Fruit fly (Drosophila melanogaster) whole organism, embryonic: Measurements from ENCODE around the gene CG14383.

Experiments
- BEAF-32 ChIP-seq: fragments of 200-800 bp; sonication (Bioruptor generic); optimal IDR thresholded peaks from 3 replicates; lab custom pipeline; 2017; ENCODE audit warnings: missing biosample characterization, missing genetic modification characterization, mild to moderate bottlenecking, moderate library complexity, missing genetic modification reagents
- Bgb ChIP-seq: fragments of 200-800 bp; sonication (Bioruptor generic); IDR thresholded peaks from 2 replicates; pipeline ENCODE4 v1.3.6; 2022; ENCODE audit warnings: missing biosample characterization, missing genetic modification characterization; ENCODE audit not compliant: partially characterized antibody
- CG10147 ChIP-seq: fragments of 200-800 bp; sonication (Bioruptor generic); optimal IDR thresholded peaks from 2 replicates; lab custom pipeline; 2019; ENCODE audit warnings: missing biosample characterization, mild to moderate bottlenecking, missing genetic modification characterization, moderate library complexity
- CG10267 ChIP-seq: fragments of 200-800 bp; sonication (Bioruptor generic); optimal IDR thresholded peaks from 2 replicates; lab custom pipeline; 2018; ENCODE audit warnings: missing biosample characterization, mild to moderate bottlenecking, missing genetic modification characterization, moderate library complexity
- CG10654 ChIP-seq: fragments of 200-800 bp; sonication (Bioruptor generic); optimal IDR thresholded peaks from 2 replicates; lab custom pipeline; 2016; ENCODE audit warnings: missing biosample characterization, missing genetic modification characterization
- CG11456 ChIP-seq: fragments of 200-800 bp; sonication (Bioruptor generic); IDR thresholded peaks from 3 replicates; pipeline ENCODE4 v1.3.6; 2022; ENCODE audit warnings: missing biosample characterization, missing genetic modification characterization
- CG12236 ChIP-seq: fragments of 200-800 bp; sonication (Bioruptor generic); optimal IDR thresholded peaks from 2 replicates; lab custom pipeline; 2016; ENCODE audit warnings: missing biosample characterization, missing genetic modification characterization
- CG17612 ChIP-seq: fragments of 200-800 bp; sonication (Bioruptor generic); IDR thresholded peaks from 2 replicates; pipeline ENCODE4 v1.3.6; 2022; ENCODE audit warnings: missing biosample characterization, missing genetic modification characterization
- CG2199 ChIP-seq: fragments of 200-800 bp; sonication (Bioruptor generic); IDR thresholded peaks from 3 replicates; pipeline ENCODE4 v1.3.6; 2022; ENCODE audit warnings: missing biosample characterization, missing genetic modification characterization
- CG34224 ChIP-seq: fragments of 200-800 bp; sonication (Bioruptor generic); IDR thresholded peaks from 3 replicates; pipeline ENCODE4 v1.3.6; 2022; ENCODE audit warnings: missing biosample characterization, missing genetic modification characterization; ENCODE audit not compliant: partially characterized antibody
- CG34376 ChIP-seq: fragments of 200-800 bp; sonication (Bioruptor generic); optimal IDR thresholded peaks from 2 replicates; lab custom pipeline; 2018; ENCODE audit warnings: missing biosample characterization, mild to moderate bottlenecking, missing genetic modification characterization
- CG3995 ChIP-seq: fragments of 200-800 bp; sonication (Bioruptor generic); optimal IDR thresholded peaks from 3 replicates; lab custom pipeline; 2016; ENCODE audit warnings: missing biosample characterization, missing genetic modification characterization
- CG4617 ChIP-seq: fragments of 200-800 bp; sonication (Bioruptor generic); optimal IDR thresholded peaks from 3 replicates; lab custom pipeline; 2016; ENCODE audit warnings: missing biosample characterization, missing genetic modification characterization, borderline replicate concordance
- CG7963 ChIP-seq: fragments of 200-800 bp; sonication (Bioruptor generic); IDR thresholded peaks from 3 replicates; pipeline ENCODE4 v1.3.6; 2022; ENCODE audit warnings: missing biosample characterization, missing genetic modification characterization; ENCODE audit not compliant: partially characterized antibody
- CG9437 ChIP-seq: fragments of 200-800 bp; sonication (Bioruptor generic); optimal IDR thresholded peaks from 2 replicates; lab custom pipeline; 2018; ENCODE audit warnings: missing biosample characterization, mild to moderate bottlenecking, missing genetic modification characterization
- CHES-1-like ChIP-seq: fragments of 200-800 bp; sonication (Bioruptor generic); optimal IDR thresholded peaks from 2 replicates; lab custom pipeline; 2016; ENCODE audit warnings: missing biosample characterization, missing genetic modification characterization
- Dp ChIP-seq: fragments of 200-800 bp; sonication (Bioruptor generic); optimal IDR thresholded peaks from 2 replicates; lab custom pipeline; 2018; ENCODE audit warnings: missing biosample characterization, mild to moderate bottlenecking, missing genetic modification characterization, moderate library complexity
- Elba2 ChIP-seq: fragments of 200-800 bp; sonication (Bioruptor generic); optimal IDR thresholded peaks from 3 replicates; lab custom pipeline; 2016; ENCODE audit warnings: missing biosample characterization, missing genetic modification characterization
- Side ChIP-seq: fragments of 200-800 bp; sonication (Bioruptor generic); optimal IDR thresholded peaks from 2 replicates; lab custom pipeline; 2016; ENCODE audit warnings: missing biosample characterization, missing genetic modification characterization
- Sry-δ ChIP-seq: fragments of 200-800 bp; sonication (Bioruptor generic); optimal IDR thresholded peaks from 2 replicates; lab custom pipeline; 2016; ENCODE audit warnings: missing biosample characterization, missing genetic modification characterization
- bbx ChIP-seq: fragments of 200-800 bp; sonication (Bioruptor generic); IDR thresholded peaks from 2 replicates; pipeline ENCODE4 v1.3.6; 2022; ENCODE audit warnings: missing biosample characterization, missing genetic modification characterization; ENCODE audit not compliant: partially characterized antibody
- chn ChIP-seq: fragments of 200-800 bp; sonication (Bioruptor generic); optimal IDR thresholded peaks from 2 replicates; lab custom pipeline; 2016; ENCODE audit warnings: missing biosample characterization, missing genetic modification characterization
- croc ChIP-seq: fragments of 200-800 bp; sonication (Bioruptor generic); conservative IDR thresholded peaks from 3 replicates; pipeline ENCODE4 v1.3.6; 2022; ENCODE audit warnings: missing biosample characterization, missing genetic modification characterization
- crp ChIP-seq, 2 experiments: fragments of 200-800 bp; sonication (Bioruptor generic); optimal IDR thresholded peaks; 2 replicates in 1 of 2; 3 replicates in 1 of 2; lab custom pipeline; 2017; ENCODE audit warnings: missing biosample characterization in 2 of 2, missing genetic modification characterization in 2 of 2, mild to moderate bottlenecking in 1 of 2, moderate library complexity in 1 of 2
- cwo ChIP-seq: fragments of 200-800 bp; sonication (Bioruptor generic); optimal IDR thresholded peaks from 3 replicates; lab custom pipeline; 2017; ENCODE audit warnings: missing biosample characterization, missing genetic modification characterization, mild to moderate bottlenecking, moderate library complexity, missing genetic modification reagents
- gfzf ChIP-seq: fragments of 200-800 bp; sonication (Bioruptor generic); optimal IDR thresholded peaks from 2 replicates; lab custom pipeline; 2016; ENCODE audit warnings: missing biosample characterization, mild to moderate bottlenecking, missing genetic modification characterization, moderate library complexity
- gro ChIP-seq: fragments of 200-800 bp; sonication (Bioruptor generic); optimal IDR thresholded peaks from 2 replicates; lab custom pipeline; 2016; ENCODE audit warnings: missing biosample characterization, missing genetic modification characterization
- hbn ChIP-seq: fragments of 200-800 bp; sonication (Bioruptor generic); IDR thresholded peaks from 2 replicates; pipeline ENCODE4 v1.3.6; 2022; ENCODE audit warnings: missing biosample characterization, missing genetic modification characterization; ENCODE audit not compliant: partially characterized antibody
- her ChIP-seq: fragments of 200-800 bp; sonication (Bioruptor generic); optimal IDR thresholded peaks from 2 replicates; lab custom pipeline; 2016; ENCODE audit warnings: missing biosample characterization, missing genetic modification characterization
- hkb ChIP-seq, 2 experiments: fragments of 200-800 bp in 1 of 2; fragments of >200 bp in 1 of 2; sonication (Bioruptor generic) in 1 of 2; IDR thresholded peaks in 1 of 2; optimal IDR thresholded peaks in 1 of 2; 2 replicates each; pipeline versions ENCODE4 v1.3.6 to Lab custom; 2017 to 2022; ENCODE audit warnings: missing biosample characterization in 1 of 2, missing genetic modification characterization in 1 of 2
- hth ChIP-seq: fragments of >200 bp; optimal IDR thresholded peaks from 2 replicates; lab custom pipeline; 2017; ENCODE audit warnings: inconsistent platforms
- mld ChIP-seq: fragments of 200-800 bp; sonication (Bioruptor generic); IDR thresholded peaks from 3 replicates; pipeline ENCODE4 v1.3.6; 2022; ENCODE audit warnings: missing biosample characterization, missing genetic modification characterization; ENCODE audit not compliant: partially characterized antibody
- pzg ChIP-seq: fragments of 200-800 bp; sonication (Bioruptor generic); optimal IDR thresholded peaks from 3 replicates; lab custom pipeline; 2018; ENCODE audit warnings: missing biosample characterization, mild to moderate bottlenecking, missing genetic modification characterization, moderate library complexity
- sc ChIP-seq, 3 experiments: fragments of >200 bp in 2 of 3; fragments of 200-800 bp in 1 of 3; sonication (Bioruptor generic) in 1 of 3; optimal IDR thresholded peaks; 2 replicates in 2 of 3; 3 replicates in 1 of 3; lab custom pipeline; 2017; ENCODE audit warnings: mild to moderate bottlenecking in 1 of 3, missing biosample characterization in 1 of 3, missing genetic modification characterization in 1 of 3, missing genetic modification reagents in 1 of 3
- sug ChIP-seq: fragments of 200-800 bp; optimal IDR thresholded peaks from 2 replicates; lab custom pipeline; 2019; ENCODE audit warnings: missing biosample characterization, mild to moderate bottlenecking, missing genetic modification characterization, moderate library complexity
- tna ChIP-seq: fragments of 200-800 bp; sonication (Bioruptor generic); IDR thresholded peaks from 2 replicates; pipeline ENCODE4 v1.3.6; 2022; ENCODE audit warnings: missing biosample characterization, missing genetic modification characterization; ENCODE audit not compliant: partially characterized antibody
- vfl ChIP-seq: fragments of 200-800 bp; sonication (Bioruptor generic); optimal IDR thresholded peaks from 2 replicates; lab custom pipeline; 2016; ENCODE audit warnings: missing biosample characterization, missing genetic modification characterization
- zen2 ChIP-seq: fragments of 200-800 bp; sonication (Bioruptor generic); IDR thresholded peaks from 3 replicates; pipeline ENCODE4 v1.3.6; 2022; ENCODE audit warnings: missing biosample characterization, missing genetic modification characterization; ENCODE audit not compliant: partially characterized antibody

The CG14383 gene

dm6 chr3R:12995522-12995921, 7.2 kb upstream of the CG14383 start, which contains the start of gene CG7488 (continued):
- TF ChIP-seq CG2199 (GFP tag; lab: Robert Waterston, UW) (no peak), CG12236 (GFP tag; lab: Kevin White, UChicago) (no peak), pzg (GFP tag; lab: Kevin White, UChicago) (peak; percentile 48), tna (peak; percentile 85), zen2 (GFP tag; lab: Robert Waterston, UW) (peak; percentile 84), CG9437 (GFP tag; lab: Kevin White, UChicago) (peak; percentile 25), gfzf (GFP tag; lab: Kevin White, UChicago) (peak; percentile 13), CG4617 (peak; percentile 30), CG34224 (GFP tag; lab: Robert Waterston, UW) (peak; percentile 97), CG3995 (GFP tag; lab: Kevin White, UChicago) (peak; percentile 81), CG7963 (peak; percentile 70; the same call in 2 of the 3 replicates), CG10267 (tag; lab: Kevin White, UChicago) (no peak), CG10654 (no peak), sc (optimal IDR thresholded peaks at IDR 0.05; lab: Kevin White, UChicago) (no peak), sc (GFP tag; optimal IDR thresholded peaks at IDR 0.05; lab: Kevin White, UChicago) (no peak), BEAF-32 (GFP tag; lab: Kevin White, UChicago) (peak; percentile 71), Bgb (GFP tag; lab: Robert Waterston, UW) (peak; percentile 85), bbx (peak; percentile 87), Dp (GFP tag; lab: Kevin White, UChicago) (peak; percentile 91), hbn (GFP tag; lab: Robert Waterston, UW) (peak; percentile 84), Sry-δ (GFP tag; lab: Kevin White, UChicago) (peak; percentile 69)

- TF ChIP-seq Elba2 (GFP tag; lab: Kevin White, UChicago) = peak; percentile 72
- no peak for TF ChIP-seq croc (GFP tag; lab: Robert Waterston, UW)
- TF ChIP-seq cwo (GFP tag; lab: Kevin White, UChicago) = no peak
- TF ChIP-seq sug (tag; lab: Kevin White, UChicago) = peak; percentile 38
- peak; percentile 11 for TF ChIP-seq CG34376
Measured at dm6 chr3R:12995047-12995446, 6.7 kb upstream of the CG14383 start, which contains the start of gene yellow-f2. Gene yellow-f2 (minus strand): TSS chr3R:12995147.

- TF ChIP-seq her (GFP tag; lab: Kevin White, UChicago) = no peak
- no peak for TF ChIP-seq chn
- TF ChIP-seq hkb (optimal IDR thresholded peaks at IDR 0.05; lab: Kevin White, UChicago) = no peak
- no peak for TF ChIP-seq hkb (GFP tag; IDR thresholded peaks at IDR 0.05; lab: Robert Waterston, UW)
- no peak for TF ChIP-seq mld (GFP tag; lab: Robert Waterston, UW)
- TF ChIP-seq vfl = no peak
- no peak for TF ChIP-seq CHES-1-like (GFP tag; lab: Kevin White, UChicago)
- no peak for TF ChIP-seq gro
- no peak for TF ChIP-seq hth
- TF ChIP-seq CG11456 = no peak
- TF ChIP-seq CG10147 = no peak
- no peak for TF ChIP-seq Side (GFP tag; lab: Kevin White, UChicago)
- TF ChIP-seq CG17612 (GFP tag; lab: Robert Waterston, UW) = no peak
- TF ChIP-seq crp (GFP tag; optimal IDR thresholded peaks at IDR 0.05; lab: Kevin White, UChicago) = no peak
Measured at dm6 chr3R:12993018-12993417, 4.7 kb upstream of the CG14383 start, which contains the start of gene yellow-f. Gene yellow-f (minus strand): TSS chr3R:12993201.
